Fruit fly (Drosophila melanogaster) whole organism, prepupa: ENCODE data around the gene CG7120.

ENCODE experiments used
- CG15336 ChIP-seq: fragments of 200-800 bp; sonication (Bioruptor generic); IDR thresholded peaks from 2 replicates; pipeline ENCODE4 v1.3.6; 2022; ENCODE audit warnings: missing biosample characterization, missing genetic modification characterization
- CG32006 ChIP-seq: fragments of 200-800 bp; sonication (Bioruptor generic); optimal IDR thresholded peaks from 3 replicates; lab custom pipeline; 2017; ENCODE audit warnings: missing biosample characterization, mild to moderate bottlenecking, missing genetic modification characterization
- CG6792 ChIP-seq: fragments of 200-800 bp; sonication (Bioruptor generic); optimal IDR thresholded peaks from 3 replicates; lab custom pipeline; 2016; ENCODE audit warnings: missing biosample characterization, missing genetic modification characterization
- CG6808 ChIP-seq: fragments of 200-800 bp; sonication (Bioruptor generic); optimal IDR thresholded peaks from 3 replicates; lab custom pipeline; 2017; ENCODE audit warnings: missing biosample characterization, missing genetic modification characterization, mild to moderate bottlenecking, moderate library complexity, missing genetic modification reagents
- CG6854 ChIP-seq: fragments of 200-800 bp; sonication (Bioruptor generic); optimal IDR thresholded peaks from 2 replicates; lab custom pipeline; 2017; ENCODE audit warnings: missing biosample characterization, mild to moderate bottlenecking, missing genetic modification characterization
- Ets21C ChIP-seq: fragments of 200-800 bp; sonication (Bioruptor generic); optimal IDR thresholded peaks from 3 replicates; lab custom pipeline; 2016; ENCODE audit warnings: missing biosample characterization, missing genetic modification characterization
- Hr38 ChIP-seq: sonication (Bioruptor generic); optimal IDR thresholded peaks from 2 replicates; lab custom pipeline; 2016; ENCODE audit warnings: missing biosample characterization, missing genetic modification characterization
- Lpt ChIP-seq: fragments of 200-800 bp; sonication (Bioruptor generic); optimal IDR thresholded peaks from 3 replicates; lab custom pipeline; 2016; ENCODE audit warnings: missing biosample characterization, missing genetic modification characterization
- cyc ChIP-seq: fragments of 200-800 bp; sonication (Bioruptor generic); optimal IDR thresholded peaks from 3 replicates; lab custom pipeline; 2016; ENCODE audit warnings: missing biosample characterization, missing genetic modification characterization
- lz ChIP-seq: fragments of 200-800 bp; sonication (Bioruptor generic); optimal IDR thresholded peaks from 3 replicates; lab custom pipeline; 2016; ENCODE audit warnings: missing biosample characterization, missing genetic modification characterization
- pdm3 ChIP-seq: fragments of 200-800 bp; sonication (Bioruptor generic); optimal IDR thresholded peaks from 3 replicates; lab custom pipeline; 2016; ENCODE audit warnings: missing biosample characterization, missing genetic modification characterization
- ss ChIP-seq, 2 experiments: fragments of 200-800 bp; sonication (Bioruptor generic); optimal IDR thresholded peaks; 2 replicates in 1 of 2; 3 replicates in 1 of 2; lab custom pipeline; 2017 to 2018; ENCODE audit warnings: mild to moderate bottlenecking in 2 of 2, missing biosample characterization in 2 of 2, missing genetic modification characterization in 2 of 2, moderate library complexity in 1 of 2

dm6 chr3L:8411439-8411897 is 15.7 kb downstream of the CG7120 start, which contains the start of gene Exo70:
- TF ChIP-seq CG6808 (GFP tag; lab: Kevin White, UChicago) (no peak), lz (GFP tag; lab: Kevin White, UChicago) (no peak), CG32006 (peak; percentile 77), Hr38 (GFP tag; lab: Kevin White, UChicago) (no peak), CG15336 (GFP tag; lab: Robert Waterston, UW) (no peak), Ets21C (no peak), cyc (GFP tag; lab: Kevin White, UChicago) (no peak), Lpt (GFP tag; lab: Kevin White, UChicago) (no peak), CG6792 (GFP tag; lab: Kevin White, UChicago) (no peak), pdm3 (GFP tag; lab: Kevin White, UChicago) (no peak), ss (GFP tag; optimal IDR thresholded peaks at IDR 0.05; lab: Kevin White, UChicago) (no peak), CG6854 (no peak)
